Worm (Caenorhabditis elegans): ENCODE measurements around the gene clec-28.

Gene clec-28

DNA sequence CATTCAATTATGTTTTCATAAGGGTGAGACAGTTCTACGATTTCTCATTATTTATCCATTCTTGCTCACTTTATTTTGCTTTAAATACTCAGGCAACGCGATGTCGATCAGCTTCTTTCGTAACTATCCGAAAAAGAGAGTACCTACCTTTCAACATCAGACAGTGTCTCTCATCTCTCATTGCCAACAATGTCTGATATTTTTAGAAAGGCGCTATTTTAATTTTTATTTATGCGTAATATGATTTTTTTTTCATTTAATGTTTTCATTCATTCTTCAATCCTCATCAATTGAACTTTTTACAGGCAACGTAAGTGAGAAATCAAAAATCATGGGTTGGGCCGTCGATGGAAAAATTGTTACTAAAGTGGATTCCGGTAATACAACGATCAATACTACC is 19.2 kb downstream of the clec-28 start, which contains the start of gene F09C6.13:
Gene F09C6.13, plus strand, starts transcription at position 301 of the 400 bp plus-strand sequence.
- TF ChIP-seq skn-1 (tag; optimal IDR thresholded peaks at IDR 0.05) (no peak), snpc-4 (tag; optimal IDR thresholded peaks at IDR 0.05) (no peak), ama-1 (optimal IDR thresholded peaks at IDR 0.05) (no peak), sma-9 (GFP tag; optimal IDR thresholded peaks at IDR 0.05) (no peak), sma-9 (tag; optimal IDR thresholded peaks at IDR 0.05) (no peak), lin-11 (tag; optimal IDR thresholded peaks at IDR 0.05) (no peak)

DNA sequence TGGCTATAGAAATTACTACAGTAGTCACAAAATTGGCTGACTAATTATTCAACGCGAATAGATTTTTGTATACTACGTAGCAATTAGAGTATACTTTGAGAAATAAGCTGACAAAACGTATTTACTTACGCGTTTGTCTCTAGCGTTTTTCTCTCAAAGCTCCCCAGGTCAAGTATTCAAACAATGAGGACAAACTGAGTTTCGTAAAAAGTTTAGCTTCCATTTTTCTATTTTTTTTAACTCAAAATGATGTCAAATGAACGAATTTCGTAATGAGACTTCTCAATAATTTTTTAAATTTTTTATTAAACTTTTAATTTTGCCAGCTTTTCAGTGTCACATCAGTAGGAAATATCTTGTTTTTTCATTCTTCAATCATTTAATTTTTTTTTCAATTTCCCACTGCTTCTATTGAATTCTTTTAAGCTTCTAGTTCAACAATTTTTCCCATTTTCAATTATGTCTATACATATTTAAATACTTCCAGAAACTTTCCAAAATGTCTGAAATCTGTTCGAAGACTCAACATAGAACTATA is 23.4 kb downstream of the clec-28 start, which contains the start of the genes ifas-2 and fbxa-44:
Gene ifas-2, minus strand, starts transcription at position 101 of the 538 bp plus-strand sequence.
Gene fbxa-44, plus strand, starts transcription at position 488 of the 538 bp plus-strand sequence.
- TF ChIP-seq nhr-12 (tag; optimal IDR thresholded peaks at IDR 0.05) = no peak
- TF ChIP-seq R02D3.7 (tag; optimal IDR thresholded peaks at IDR 0.05) = no peak
- no peak for TF ChIP-seq nhr-11 (tag; optimal IDR thresholded peaks at IDR 0.05)
- TF ChIP-seq elt-3 (tag; optimal IDR thresholded peaks at IDR 0.05) = no peak
- TF ChIP-seq zag-1 (tag; optimal IDR thresholded peaks at IDR 0.05) = no peak
- no peak for TF ChIP-seq peb-1 (tag; optimal IDR thresholded peaks at IDR 0.05)
- TF ChIP-seq mbf-1 (tag; optimal IDR thresholded peaks at IDR 0.05) = no peak
- no peak for TF ChIP-seq lsy-2 (tag; optimal IDR thresholded peaks at IDR 0.05)
- no peak for TF ChIP-seq nhr-129 (tag; optimal IDR thresholded peaks at IDR 0.05)
- TF ChIP-seq unc-55 (GFP tag; optimal IDR thresholded peaks at IDR 0.05) = no peak
- TF ChIP-seq nhr-237 (tag; optimal IDR thresholded peaks at IDR 0.05) = no peak
- no peak for TF ChIP-seq ceh-16 (tag; optimal IDR thresholded peaks at IDR 0.05)
- TF ChIP-seq nhr-6 (tag; optimal IDR thresholded peaks at IDR 0.05) = no peak
- no peak for TF ChIP-seq ama-1 (optimal IDR thresholded peaks at IDR 0.05)
- no peak for TF ChIP-seq ZK546.5 (tag; optimal IDR thresholded peaks at IDR 0.05)
- no peak for TF ChIP-seq unc-62 (GFP tag; optimal IDR thresholded peaks at IDR 0.05)

DNA sequence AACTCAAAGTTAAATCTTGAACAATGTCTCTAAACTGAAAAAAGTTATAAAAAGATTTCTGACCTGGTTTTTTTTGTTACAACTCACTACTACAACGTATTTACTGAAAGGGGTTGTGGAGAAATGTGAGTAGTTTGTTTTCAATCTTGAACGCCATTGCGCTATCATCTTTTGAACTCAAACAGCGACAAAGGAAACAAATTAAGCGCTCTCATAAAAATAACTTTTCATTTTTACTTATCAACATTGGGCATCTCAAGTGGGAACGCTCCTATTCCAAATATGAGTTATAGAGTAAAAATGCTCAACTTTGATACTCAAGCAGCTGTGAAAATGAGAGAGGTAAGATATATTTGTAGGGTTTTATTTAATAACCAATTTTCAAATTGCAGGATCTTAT is 27.9 kb downstream of the clec-28 start, which contains the start of gene F09C6.15:
Gene F09C6.15, plus strand, starts transcription at position 301 of the 400 bp plus-strand sequence.
- TF ChIP-seq elt-1 (tag; optimal IDR thresholded peaks at IDR 0.05) (no peak), unc-62 (GFP tag; optimal IDR thresholded peaks at IDR 0.05) (no peak), nhr-77 (tag; optimal IDR thresholded peaks at IDR 0.05) (no peak), skn-1 (tag; optimal IDR thresholded peaks at IDR 0.05) (no peak), peb-1 (tag; optimal IDR thresholded peaks at IDR 0.05) (no peak), egl-27 (tag; optimal IDR thresholded peaks at IDR 0.05) (no peak), ztf-1 (GFP tag; conservative IDR thresholded peaks at IDR 0.05) (no peak), sem-4 (tag; optimal IDR thresholded peaks at IDR 0.05) (no peak), nhr-21 (tag; optimal IDR thresholded peaks at IDR 0.05) (no peak), alr-1 (tag; optimal IDR thresholded peaks at IDR 0.05) (no peak), zag-1 (tag; optimal IDR thresholded peaks at IDR 0.05) (no peak), unc-55 (GFP tag; optimal IDR thresholded peaks at IDR 0.05) (no peak)

DNA sequence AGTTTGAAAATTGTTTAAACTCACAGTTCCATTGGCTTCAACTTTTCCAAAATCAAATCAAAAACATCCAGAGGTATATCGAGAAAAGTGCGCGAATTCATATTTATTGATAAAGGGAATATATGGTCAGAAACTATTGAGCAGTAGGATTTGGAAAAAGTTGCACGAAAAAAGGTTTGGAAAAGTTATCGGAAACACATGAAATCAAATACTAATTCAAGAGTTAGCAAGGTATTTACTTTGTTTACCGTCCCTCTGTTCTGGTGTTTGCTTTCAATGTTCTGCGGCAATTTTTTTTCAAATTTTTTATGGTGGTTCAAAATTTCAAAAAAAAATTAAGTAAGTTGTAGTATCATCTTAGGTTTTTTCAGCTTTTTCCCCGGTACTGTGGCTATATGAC is 33.9 kb downstream of the clec-28 start, which contains the start of gene fbxa-45:
Gene fbxa-45, minus strand, starts transcription at position 101 of the 400 bp plus-strand sequence.
- TF ChIP-seq elt-1 (tag; optimal IDR thresholded peaks at IDR 0.05) (no peak), nhr-10 (tag; optimal IDR thresholded peaks at IDR 0.05) (no peak), C34F6.9 (tag; optimal IDR thresholded peaks at IDR 0.05) (no peak), gmeb-1 (tag; optimal IDR thresholded peaks at IDR 0.05) (no peak), alr-1 (tag; optimal IDR thresholded peaks at IDR 0.05) (no peak)

DNA sequence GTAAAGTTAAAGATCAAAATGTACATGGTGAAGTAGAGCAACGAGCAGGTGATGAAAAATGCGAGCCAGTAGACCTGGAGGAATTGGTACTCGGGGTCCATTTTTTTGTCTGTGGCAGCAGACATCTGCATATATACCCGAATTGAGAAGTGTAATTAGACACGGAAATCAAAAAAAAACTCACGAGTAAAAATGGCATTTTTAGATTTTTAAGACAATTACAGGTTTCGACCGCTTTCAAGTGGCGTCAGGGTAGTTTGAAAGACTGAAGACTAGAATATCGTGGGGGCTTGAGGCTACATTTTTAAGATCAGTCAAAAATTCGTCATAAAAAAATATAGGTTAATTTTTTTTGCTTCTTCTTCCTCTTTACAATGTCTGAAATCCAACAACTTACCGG is 37.2 kb downstream of the clec-28 start, which contains the start of gene srd-68:
Gene srd-68, minus strand, starts transcription at position 101 of the 400 bp plus-strand sequence.
- no peak for TF ChIP-seq skn-1 (tag; optimal IDR thresholded peaks at IDR 0.05)
- TF ChIP-seq nhr-12 (tag; optimal IDR thresholded peaks at IDR 0.05) = no peak
- TF ChIP-seq ztf-1 (GFP tag; conservative IDR thresholded peaks at IDR 0.05) = no peak
- no peak for TF ChIP-seq nhr-10 (tag; optimal IDR thresholded peaks at IDR 0.05)
- no peak for TF ChIP-seq snpc-4 (tag; optimal IDR thresholded peaks at IDR 0.05)
- no peak for TF ChIP-seq ceh-82 (tag; optimal IDR thresholded peaks at IDR 0.05)
- no peak for TF ChIP-seq peb-1 (tag; optimal IDR thresholded peaks at IDR 0.05)
- no peak for TF ChIP-seq unc-39 (tag; optimal IDR thresholded peaks at IDR 0.05)
- no peak for TF ChIP-seq blmp-1 (tag; optimal IDR thresholded peaks at IDR 0.05; ENCODE audit: insufficient read depth)
- TF ChIP-seq nhr-129 (tag; optimal IDR thresholded peaks at IDR 0.05) = no peak
- no peak for TF ChIP-seq nhr-25 (tag; optimal IDR thresholded peaks at IDR 0.05)
- TF ChIP-seq mdl-1 (tag; optimal IDR thresholded peaks at IDR 0.05) = no peak
- no peak for TF ChIP-seq Y55F3AM.14 (GFP tag; optimal IDR thresholded peaks at IDR 0.05)
